Fruit fly (Drosophila melanogaster) whole organism, prepupa: ENCODE measurements around the gene CG31882.

Source experiments
- CG10631 ChIP-seq: fragments of 200-800 bp; sonication (Bioruptor generic); optimal IDR thresholded peaks from 2 replicates; lab custom pipeline; 2016; ENCODE audit warnings: missing biosample characterization, missing genetic modification characterization
- CG11294 ChIP-seq: fragments of 200-800 bp; sonication (Bioruptor generic); IDR thresholded peaks from 2 replicates; pipeline ENCODE4 v1.3.6; 2022; ENCODE audit warnings: missing biosample characterization, missing genetic modification characterization
- CG1621 ChIP-seq: fragments of 200-800 bp; sonication (Bioruptor generic); optimal IDR thresholded peaks from 3 replicates; lab custom pipeline; 2018; ENCODE audit warnings: missing biosample characterization, mild to moderate bottlenecking, missing genetic modification characterization
- CG3032 ChIP-seq: fragments of 200-800 bp; optimal IDR thresholded peaks from 2 replicates; lab custom pipeline; 2019; ENCODE audit warnings: missing biosample characterization, mild to moderate bottlenecking, missing genetic modification characterization, moderate library complexity
- CG32006 ChIP-seq: fragments of 200-800 bp; sonication (Bioruptor generic); optimal IDR thresholded peaks from 3 replicates; lab custom pipeline; 2017; ENCODE audit warnings: missing biosample characterization, mild to moderate bottlenecking, missing genetic modification characterization
- CG34406 ChIP-seq: fragments of 200-800 bp; sonication (Bioruptor generic); optimal IDR thresholded peaks from 3 replicates; lab custom pipeline; 2016; ENCODE audit warnings: missing biosample characterization, missing genetic modification characterization
- CG3919 ChIP-seq: fragments of 200-800 bp; sonication (Bioruptor generic); optimal IDR thresholded peaks from 3 replicates; lab custom pipeline; 2016; ENCODE audit warnings: missing biosample characterization, missing genetic modification characterization
- CG4318 ChIP-seq: fragments of 200-800 bp; sonication (Bioruptor generic); optimal IDR thresholded peaks from 3 replicates; lab custom pipeline; 2017; ENCODE audit warnings: missing biosample characterization, mild to moderate bottlenecking, missing genetic modification characterization
- CG6163 ChIP-seq: fragments of 200-800 bp; sonication (Bioruptor generic); IDR thresholded peaks from 3 replicates; pipeline ENCODE4 v1.3.6; 2022; ENCODE audit warnings: missing biosample characterization, missing genetic modification characterization
- CG6276 ChIP-seq: fragments of 200-800 bp; sonication (Bioruptor generic); optimal IDR thresholded peaks from 2 replicates; lab custom pipeline; 2017; ENCODE audit warnings: missing biosample characterization, mild to moderate bottlenecking, missing genetic modification characterization
- CG8632 ChIP-seq: fragments of 200-800 bp; sonication (Bioruptor generic); optimal IDR thresholded peaks from 3 replicates; lab custom pipeline; 2016; ENCODE audit warnings: missing biosample characterization, missing genetic modification characterization
- CG9139 ChIP-seq: fragments of 200-800 bp; sonication (Bioruptor generic); optimal IDR thresholded peaks from 3 replicates; lab custom pipeline; 2017; ENCODE audit warnings: missing biosample characterization, mild to moderate bottlenecking, missing genetic modification characterization
- Eip75B ChIP-seq: fragments of 200-800 bp; sonication (Bioruptor generic); optimal IDR thresholded peaks from 3 replicates; lab custom pipeline; 2016; ENCODE audit warnings: missing biosample characterization, missing genetic modification characterization
- Eip78C ChIP-seq: fragments of 200-800 bp; sonication (Bioruptor generic); peaks from one replicate; lab custom pipeline; 2016; ENCODE audit warnings: missing biosample characterization, missing genetic modification characterization
- Eip93F ChIP-seq: fragments of 200-800 bp; sonication (Bioruptor generic); optimal IDR thresholded peaks from 2 replicates; lab custom pipeline; 2016; ENCODE audit warnings: missing biosample characterization, mild to moderate bottlenecking, missing genetic modification characterization
- Ets21C ChIP-seq: fragments of 200-800 bp; sonication (Bioruptor generic); optimal IDR thresholded peaks from 3 replicates; lab custom pipeline; 2016; ENCODE audit warnings: missing biosample characterization, missing genetic modification characterization
- Ets96B ChIP-seq: fragments of 200-800 bp; optimal IDR thresholded peaks from 2 replicates; lab custom pipeline; 2019; ENCODE audit warnings: missing biosample characterization, mild to moderate bottlenecking, missing genetic modification characterization, moderate library complexity
- Gug ChIP-seq: fragments of 200-800 bp; sonication (Bioruptor generic); IDR thresholded peaks from 2 replicates; pipeline ENCODE4 v1.3.6; 2022; ENCODE audit warnings: missing biosample characterization, missing genetic modification characterization
- Hr39 ChIP-seq: fragments of 200-800 bp; sonication (Bioruptor generic); optimal IDR thresholded peaks from 2 replicates; lab custom pipeline; 2016; ENCODE audit warnings: missing biosample characterization, missing genetic modification characterization
- Hr4 ChIP-seq: fragments of 200-800 bp; sonication (Bioruptor generic); optimal IDR thresholded peaks from 3 replicates; lab custom pipeline; 2016; ENCODE audit warnings: missing biosample characterization, missing genetic modification characterization
- Met ChIP-seq: fragments of 200-800 bp; sonication (Bioruptor generic); optimal IDR thresholded peaks from 3 replicates; lab custom pipeline; 2016; ENCODE audit warnings: missing biosample characterization, missing genetic modification characterization
- Sox102F ChIP-seq: fragments of 200-800 bp; sonication (Bioruptor generic); optimal IDR thresholded peaks from 2 replicates; lab custom pipeline; 2016; ENCODE audit warnings: missing biosample characterization, mild to moderate bottlenecking, missing genetic modification characterization
- Sox14 ChIP-seq: fragments of 200-800 bp; sonication (Bioruptor generic); optimal IDR thresholded peaks from 3 replicates; lab custom pipeline; 2016; ENCODE audit warnings: missing biosample characterization, missing genetic modification characterization
- Sox15 ChIP-seq: fragments of 200-800 bp; sonication (Bioruptor generic); optimal IDR thresholded peaks from 3 replicates; lab custom pipeline; 2016; ENCODE audit warnings: missing biosample characterization, missing genetic modification characterization
- achi ChIP-seq: fragments of 200-800 bp; sonication (Bioruptor generic); optimal IDR thresholded peaks from 3 replicates; lab custom pipeline; 2016; ENCODE audit warnings: missing biosample characterization, missing genetic modification characterization
- acj6 ChIP-seq: fragments of 200-800 bp; sonication (Bioruptor generic); optimal IDR thresholded peaks from 3 replicates; lab custom pipeline; 2016; ENCODE audit warnings: missing biosample characterization, missing genetic modification characterization
- cyc ChIP-seq: fragments of 200-800 bp; sonication (Bioruptor generic); optimal IDR thresholded peaks from 3 replicates; lab custom pipeline; 2016; ENCODE audit warnings: missing biosample characterization, missing genetic modification characterization
- eg ChIP-seq: fragments of 200-800 bp; sonication (Bioruptor generic); IDR thresholded peaks from 3 replicates; pipeline ENCODE4 v1.3.6; 2022; ENCODE audit warnings: missing biosample characterization, missing genetic modification characterization
- esn ChIP-seq: fragments of 200-800 bp; sonication (Bioruptor generic); optimal IDR thresholded peaks from 2 replicates; lab custom pipeline; 2016; ENCODE audit warnings: missing biosample characterization, mild to moderate bottlenecking, missing genetic modification characterization, moderate library complexity
- fkh ChIP-seq: fragments of 200-800 bp; sonication (Bioruptor generic); optimal IDR thresholded peaks from 3 replicates; lab custom pipeline; 2017; ENCODE audit warnings: missing biosample characterization, mild to moderate bottlenecking, missing genetic modification characterization, moderate library complexity
- lz ChIP-seq: fragments of 200-800 bp; sonication (Bioruptor generic); optimal IDR thresholded peaks from 3 replicates; lab custom pipeline; 2016; ENCODE audit warnings: missing biosample characterization, missing genetic modification characterization
- net ChIP-seq: fragments of 200-800 bp; sonication (Bioruptor generic); optimal IDR thresholded peaks from 3 replicates; lab custom pipeline; 2016; ENCODE audit warnings: missing biosample characterization, missing genetic modification characterization
- pdm3 ChIP-seq: fragments of 200-800 bp; sonication (Bioruptor generic); optimal IDR thresholded peaks from 3 replicates; lab custom pipeline; 2016; ENCODE audit warnings: missing biosample characterization, missing genetic modification characterization
- ss ChIP-seq, 2 experiments: fragments of 200-800 bp; sonication (Bioruptor generic); optimal IDR thresholded peaks; 2 replicates in 1 of 2; 3 replicates in 1 of 2; lab custom pipeline; 2017 to 2018; ENCODE audit warnings: mild to moderate bottlenecking in 2 of 2, missing biosample characterization in 2 of 2, missing genetic modification characterization in 2 of 2, moderate library complexity in 1 of 2
- svp ChIP-seq: fragments of 200-800 bp; sonication (Bioruptor generic); peaks from one replicate; lab custom pipeline; 2016; ENCODE audit warnings: missing biosample characterization, missing genetic modification characterization
- topi ChIP-seq: fragments of 200-800 bp; sonication (Bioruptor generic); optimal IDR thresholded peaks from 3 replicates; lab custom pipeline; 2016; ENCODE audit warnings: missing biosample characterization, missing genetic modification characterization
- vri ChIP-seq: fragments of 200-800 bp; sonication (Bioruptor generic); optimal IDR thresholded peaks from 3 replicates; lab custom pipeline; 2016; ENCODE audit warnings: missing biosample characterization, mild to moderate bottlenecking, missing genetic modification characterization

The CG31882 gene

DNA sequence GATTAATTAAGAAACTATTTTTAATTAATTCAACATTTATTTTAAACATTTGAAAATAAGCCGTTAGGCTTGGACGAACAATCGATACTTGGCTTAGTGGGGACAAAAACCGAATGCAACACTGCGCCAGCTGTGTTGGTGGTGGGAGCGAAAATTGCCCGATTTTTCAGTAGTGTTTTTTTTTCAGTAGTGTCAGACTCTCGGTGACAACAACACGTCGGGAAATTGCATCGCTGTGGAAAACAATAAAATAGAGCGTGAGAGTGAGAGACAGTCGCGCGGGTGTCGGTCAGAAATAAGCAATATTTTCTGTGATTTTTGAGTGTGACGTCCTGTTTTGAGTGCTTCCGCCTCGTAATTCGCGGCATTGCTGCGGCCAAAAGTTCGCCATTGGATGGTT lies 8.4 kb downstream of the CG31882 start (continued):
- TF ChIP-seq CG11294 (GFP tag; lab: Robert Waterston, UW) (peak; percentile 13; the same call in 1 of the 2 replicates), CG1621 (tag; lab: Kevin White, UChicago) (peak; percentile 45), Ets21C (GFP tag; lab: Kevin White, UChicago) (no peak), vri (GFP tag; lab: Kevin White, UChicago) (peak; percentile 73), Eip78C (GFP tag; lab: Kevin White, UChicago) (peak; percentile 36), CG3032 (no peak), Met (GFP tag; lab: Kevin White, UChicago) (peak; percentile 1), Sox14 (GFP tag; lab: Kevin White, UChicago) (peak; percentile 22), Gug (GFP tag; lab: Robert Waterston, UW) (no peak), CG6163 (peak; percentile 72; the same call in 2 of the 3 replicates), lz (GFP tag; lab: Kevin White, UChicago) (peak; percentile 29), cyc (no peak), CG10631 (GFP tag; lab: Kevin White, UChicago) (no peak), CG9139 (GFP tag; lab: Kevin White, UChicago) (no peak), ss (GFP tag; optimal IDR thresholded peaks at IDR 0.05; lab: Kevin White, UChicago) (no peak), CG3919 (GFP tag; lab: Kevin White, UChicago) (peak; percentile 34), fkh (GFP tag; lab: Kevin White, UChicago) (no peak), net (no peak), CG32006 (no peak), Sox102F (GFP tag; lab: Kevin White, UChicago) (peak; percentile 38), CG6276 (GFP tag; lab: Kevin White, UChicago) (peak; percentile 31), topi (GFP tag; lab: Kevin White, UChicago) (no peak), pdm3 (GFP tag; lab: Kevin White, UChicago) (peak; percentile 29), Eip75B (peak; percentile 27), Hr39 (peak; percentile 36), Sox15 (GFP tag; lab: Kevin White, UChicago) (no peak), acj6 (GFP tag; lab: Kevin White, UChicago) (peak; percentile 1), Hr4 (GFP tag; lab: Kevin White, UChicago) (no peak), Ets96B (tag; lab: Kevin White, UChicago) (no peak), esn (GFP tag; lab: Kevin White, UChicago) (peak; percentile 54), CG4318 (GFP tag; lab: Kevin White, UChicago) (no peak)

DNA sequence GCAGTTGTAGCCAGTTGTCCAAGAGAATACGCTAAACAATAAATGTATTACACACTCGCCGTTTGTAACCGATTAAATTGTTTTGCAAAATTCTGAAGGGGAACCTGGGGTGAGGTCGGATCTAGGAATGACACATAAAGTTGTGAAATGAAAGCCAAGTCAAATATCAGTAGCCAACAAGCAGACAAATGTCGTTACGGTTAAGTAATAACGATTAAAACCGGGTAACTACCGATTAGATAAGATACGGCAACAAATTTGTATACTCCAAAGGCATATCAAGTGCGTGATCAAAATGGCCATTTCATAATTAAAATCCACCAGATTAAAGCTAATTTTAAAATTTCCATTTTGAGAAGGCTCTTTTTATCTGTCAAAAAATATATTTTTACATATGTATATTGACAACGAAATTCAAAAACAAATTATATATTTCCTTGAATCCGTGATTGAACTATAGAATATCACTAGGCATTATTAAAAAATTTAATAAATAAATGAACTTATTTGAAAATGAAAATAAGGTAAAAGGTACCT lies 9.0 kb downstream of the CG31882 start, which contains the start of gene GlcAT-S:
TSS of gene GlcAT-S (plus strand) at position 487 of the 537 bp plus-strand sequence.
- TF ChIP-seq vri (GFP tag; lab: Kevin White, UChicago) (peak; percentile 90), CG3919 (GFP tag; lab: Kevin White, UChicago) (no peak), Eip93F (GFP tag; lab: Kevin White, UChicago) (peak; percentile 15), achi (GFP tag; lab: Kevin White, UChicago) (no peak)

DNA sequence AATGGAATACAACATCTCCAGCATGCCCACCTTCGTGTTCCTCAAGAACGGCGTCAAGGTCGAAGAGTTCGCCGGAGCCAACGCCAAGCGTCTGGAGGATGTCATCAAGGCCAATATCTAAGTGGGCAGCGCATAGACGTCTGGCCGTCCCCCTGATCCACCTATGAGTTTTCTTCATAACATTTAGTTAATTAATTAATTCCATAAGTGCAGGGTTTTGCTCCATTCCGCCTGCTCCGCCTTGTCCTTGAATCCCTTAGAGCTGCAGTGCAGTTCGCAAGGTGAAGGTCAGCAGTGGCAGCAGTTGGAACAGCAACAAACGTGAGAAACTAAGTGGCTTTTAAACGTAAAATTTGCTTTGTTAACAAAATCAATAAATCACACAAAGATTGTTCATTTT lies 9.5 kb downstream of the CG31882 start:
- no peak for TF ChIP-seq eg (GFP tag; lab: Robert Waterston, UW)
- TF ChIP-seq svp (GFP tag; lab: Kevin White, UChicago), result peak; percentile 72

DNA sequence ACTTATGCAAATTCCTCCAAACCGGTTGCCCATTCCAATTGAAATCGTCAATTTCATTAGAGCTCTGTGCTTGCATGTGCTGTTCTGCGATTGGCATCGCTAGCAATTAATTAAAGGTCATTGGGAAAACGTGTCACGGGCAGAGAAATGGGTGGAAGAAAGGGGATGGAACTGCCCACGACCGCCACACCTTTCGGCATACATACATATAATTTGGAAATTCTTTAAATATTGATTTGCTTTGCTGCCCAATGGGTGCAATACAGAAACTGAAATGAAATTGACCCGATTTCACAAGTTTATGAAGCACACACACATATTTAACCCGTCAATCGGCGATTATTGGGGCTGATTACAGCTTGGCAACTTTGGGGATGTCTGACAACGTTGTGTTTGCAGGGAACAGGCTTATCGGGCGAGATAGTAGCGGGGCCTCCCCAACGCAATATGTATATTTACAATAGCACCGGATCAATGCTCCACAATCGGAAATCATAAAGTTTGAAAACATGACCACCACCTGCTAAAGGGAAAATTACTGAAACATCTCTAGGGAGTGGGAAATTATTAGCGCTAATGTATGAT lies 10.3 kb downstream of the CG31882 start:
- TF ChIP-seq fkh (GFP tag; lab: Kevin White, UChicago), result peak; percentile 44
- peak; percentile 34 for TF ChIP-seq svp (GFP tag; lab: Kevin White, UChicago)
- TF ChIP-seq Sox14 (GFP tag; lab: Kevin White, UChicago), result no peak
- peak; percentile 51 for TF ChIP-seq vri (GFP tag; lab: Kevin White, UChicago)
- TF ChIP-seq acj6 (GFP tag; lab: Kevin White, UChicago), result no peak
- TF ChIP-seq CG34406 (GFP tag; lab: Kevin White, UChicago), result no peak
- TF ChIP-seq CG3032, result no peak
- no peak for TF ChIP-seq CG6163
- TF ChIP-seq CG8632 (GFP tag; lab: Kevin White, UChicago), result no peak
- TF ChIP-seq lz (GFP tag; lab: Kevin White, UChicago), result no peak
